Fruit fly (Drosophila melanogaster) whole organism, embryonic: ENCODE results near the gene CG34134.
A peak's percentile ranks its signal among the peaks of the same experiment; 100 is the strongest.

Source experiments
- Ada2b ChIP-seq: fragments of 200-800 bp; sonication (Bioruptor generic); IDR thresholded peaks from 2 replicates; pipeline ENCODE4 v1.3.6; 2022; ENCODE audit warnings: missing biosample characterization, missing genetic modification characterization
- Bgb ChIP-seq: fragments of 200-800 bp; sonication (Bioruptor generic); IDR thresholded peaks from 2 replicates; pipeline ENCODE4 v1.3.6; 2022; ENCODE audit warnings: missing biosample characterization, missing genetic modification characterization; ENCODE audit not compliant: partially characterized antibody
- CG10267 ChIP-seq: fragments of 200-800 bp; sonication (Bioruptor generic); optimal IDR thresholded peaks from 2 replicates; lab custom pipeline; 2018; ENCODE audit warnings: missing biosample characterization, mild to moderate bottlenecking, missing genetic modification characterization, moderate library complexity
- CG10543 ChIP-seq: fragments of 200-800 bp; sonication (Bioruptor generic); optimal IDR thresholded peaks from 3 replicates; lab custom pipeline; 2017; ENCODE audit warnings: missing biosample characterization, mild to moderate bottlenecking, missing genetic modification characterization, moderate library complexity
- CG12236 ChIP-seq: fragments of 200-800 bp; sonication (Bioruptor generic); optimal IDR thresholded peaks from 2 replicates; lab custom pipeline; 2016; ENCODE audit warnings: missing biosample characterization, missing genetic modification characterization
- CG13287 ChIP-seq: fragments of 200-800 bp; sonication (Bioruptor generic); IDR thresholded peaks from 2 replicates; pipeline ENCODE4 v1.3.6; 2022; ENCODE audit warnings: missing biosample characterization, missing genetic modification characterization; ENCODE audit not compliant: partially characterized antibody
- CG14860 ChIP-seq: fragments of 200-800 bp; sonication (Bioruptor generic); IDR thresholded peaks from 3 replicates; pipeline ENCODE4 v1.3.6; 2022; ENCODE audit warnings: missing biosample characterization, missing genetic modification characterization; ENCODE audit not compliant: partially characterized antibody
- CG16779 ChIP-seq: fragments of 200-800 bp; sonication (Bioruptor generic); IDR thresholded peaks from 2 replicates; pipeline ENCODE4 v1.3.6; 2022; ENCODE audit warnings: missing biosample characterization, missing genetic modification characterization
- CG2116 ChIP-seq: fragments of 200-800 bp; sonication (Bioruptor generic); optimal IDR thresholded peaks from 3 replicates; lab custom pipeline; 2018; ENCODE audit warnings: missing biosample characterization, mild to moderate bottlenecking, missing genetic modification characterization
- CG30403 ChIP-seq: fragments of 200-800 bp; sonication (Bioruptor generic); optimal IDR thresholded peaks from 3 replicates; lab custom pipeline; 2016; ENCODE audit warnings: missing biosample characterization, missing genetic modification characterization
- CG32772 ChIP-seq: fragments of 200-800 bp; sonication (Bioruptor generic); IDR thresholded peaks from 2 replicates; pipeline ENCODE4 v1.3.6; 2022; ENCODE audit warnings: missing biosample characterization, missing genetic modification characterization
- CG6175 ChIP-seq: fragments of 200-800 bp; sonication (Bioruptor generic); IDR thresholded peaks from 3 replicates; pipeline ENCODE4 v1.3.6; 2022; ENCODE audit warnings: missing biosample characterization, missing genetic modification characterization
- CG6689 ChIP-seq: fragments of 200-800 bp; sonication (Bioruptor generic); IDR thresholded peaks from 2 replicates; pipeline ENCODE4 v1.3.6; 2022; ENCODE audit warnings: missing biosample characterization, missing genetic modification characterization
- CG7357 ChIP-seq: fragments of 200-800 bp; sonication (Bioruptor generic); IDR thresholded peaks from 3 replicates; pipeline ENCODE4 v1.3.6; 2022; ENCODE audit warnings: missing biosample characterization, missing genetic modification characterization
- CG9215 ChIP-seq: fragments of 200-800 bp; sonication (Bioruptor generic); IDR thresholded peaks from 2 replicates; pipeline ENCODE4 v1.3.6; 2022; ENCODE audit warnings: missing biosample characterization, missing genetic modification characterization
- CG9817 ChIP-seq: fragments of 200-800 bp; sonication (Bioruptor generic); optimal IDR thresholded peaks from 2 replicates; lab custom pipeline; 2018; ENCODE audit warnings: missing biosample characterization, mild to moderate bottlenecking, missing genetic modification characterization, moderate library complexity
- CTCF ChIP-seq: fragments of 200-800 bp; sonication (Bioruptor generic); optimal IDR thresholded peaks from 2 replicates; lab custom pipeline; 2017; ENCODE audit warnings: missing biosample characterization, mild to moderate bottlenecking, missing genetic modification characterization, moderate library complexity
- Dbx ChIP-seq: fragments of 200-800 bp; sonication (Bioruptor generic); IDR thresholded peaks from 3 replicates; pipeline ENCODE4 v1.3.6; 2022; ENCODE audit warnings: missing biosample characterization, missing genetic modification characterization
- Dek ChIP-seq: fragments of 200-800 bp; sonication (Bioruptor generic); optimal IDR thresholded peaks from 3 replicates; lab custom pipeline; 2019; ENCODE audit warnings: missing biosample characterization, mild to moderate bottlenecking, missing genetic modification characterization, moderate library complexity
- Dref ChIP-seq: fragments of 200-800 bp; sonication (Bioruptor generic); IDR thresholded peaks from 2 replicates; pipeline ENCODE4 v1.3.6; 2022; ENCODE audit warnings: missing biosample characterization, missing genetic modification characterization
- Drgx ChIP-seq: fragments of 200-800 bp; sonication (Bioruptor generic); IDR thresholded peaks from 2 replicates; pipeline ENCODE4 v1.3.6; 2022; ENCODE audit warnings: missing biosample characterization, missing genetic modification characterization
- Elba2 ChIP-seq: fragments of 200-800 bp; sonication (Bioruptor generic); optimal IDR thresholded peaks from 3 replicates; lab custom pipeline; 2016; ENCODE audit warnings: missing biosample characterization, missing genetic modification characterization
- Med ChIP-seq: fragments of 200-800 bp; sonication (Bioruptor generic); peaks from one replicate; lab custom pipeline; 2016; ENCODE audit warnings: missing biosample characterization, missing genetic modification characterization, mild to moderate bottlenecking, inconsistent platforms, moderate library complexity
- NFAT ChIP-seq: fragments of 200-800 bp; sonication (Bioruptor generic); IDR thresholded peaks from 2 replicates; pipeline ENCODE4 v1.3.6; 2022; ENCODE audit warnings: missing biosample characterization, missing genetic modification characterization
- Rfx ChIP-seq: fragments of 200-800 bp; sonication (Bioruptor generic); IDR thresholded peaks from 2 replicates; pipeline ENCODE4 v1.3.6; 2022; ENCODE audit warnings: missing biosample characterization, missing genetic modification characterization
- bowl ChIP-seq: fragments of 200-800 bp; sonication (Bioruptor generic); IDR thresholded peaks from 2 replicates; pipeline ENCODE4 v1.3.6; 2022; ENCODE audit warnings: missing biosample characterization, missing genetic modification characterization
- bsh ChIP-seq, 2 experiments: fragments of 200-800 bp; sonication (Bioruptor generic); optimal IDR thresholded peaks; 2 replicates each; lab custom pipeline; 2017 to 2018; ENCODE audit warnings: mild to moderate bottlenecking in 2 of 2, missing biosample characterization in 2 of 2, missing genetic modification characterization in 2 of 2, moderate library complexity in 1 of 2
- chinmo ChIP-seq: fragments of 200-800 bp; sonication (Bioruptor generic); IDR thresholded peaks from 4 replicates; pipeline ENCODE4 v1.3.6; 2022; ENCODE audit warnings: missing biosample characterization, missing genetic modification characterization; ENCODE audit not compliant: partially characterized antibody
- ci ChIP-seq: fragments of 200-800 bp; sonication (Bioruptor generic); IDR thresholded peaks from 3 replicates; pipeline ENCODE4 v1.3.6; 2022; ENCODE audit warnings: missing biosample characterization, missing genetic modification characterization
- crol ChIP-seq: fragments of 200-800 bp; sonication (Bioruptor generic); IDR thresholded peaks from 2 replicates; pipeline ENCODE4 v1.3.6; 2022; ENCODE audit warnings: missing biosample characterization, missing genetic modification characterization
- crp ChIP-seq, 2 experiments: fragments of 200-800 bp; sonication (Bioruptor generic); optimal IDR thresholded peaks; 2 replicates in 1 of 2; 3 replicates in 1 of 2; lab custom pipeline; 2017; ENCODE audit warnings: missing biosample characterization in 2 of 2, missing genetic modification characterization in 2 of 2, mild to moderate bottlenecking in 1 of 2, moderate library complexity in 1 of 2
- gcm ChIP-seq: fragments of 200-800 bp; sonication (Bioruptor generic); optimal IDR thresholded peaks from 2 replicates; lab custom pipeline; 2019; ENCODE audit warnings: missing biosample characterization, mild to moderate bottlenecking, missing genetic modification characterization, moderate library complexity
- ken ChIP-seq: fragments of 200-800 bp; sonication (Bioruptor generic); IDR thresholded peaks from 3 replicates; pipeline ENCODE4 v1.3.6; 2022; ENCODE audit warnings: missing biosample characterization, missing genetic modification characterization
- mirr ChIP-seq: fragments of 200-800 bp; sonication (Bioruptor generic); optimal IDR thresholded peaks from 3 replicates; lab custom pipeline; 2018; ENCODE audit warnings: missing biosample characterization, mild to moderate bottlenecking, missing genetic modification characterization
- otp ChIP-seq: fragments of 200-800 bp; sonication (Bioruptor generic); IDR thresholded peaks from 3 replicates; pipeline ENCODE4, ENCODE4 v1.3.6; 2022; ENCODE audit warnings: missing biosample characterization, missing genetic modification characterization
- pan ChIP-seq, 4 experiments: fragments of >200 bp in 3 of 4; fragments of 200-800 bp in 1 of 4; sonication (Bioruptor generic) in 1 of 4; optimal IDR thresholded peaks in 3 of 4; IDR thresholded peaks in 1 of 4; 2 replicates each; pipeline versions ENCODE4 v1.3.6 to Lab custom; 2017 to 2022; ENCODE audit warnings: missing biosample characterization in 2 of 4, missing genetic modification characterization in 2 of 4, mixed read lengths in 1 of 4
- rib ChIP-seq: fragments of 200-800 bp; sonication (Bioruptor generic); IDR thresholded peaks from 2 replicates; pipeline ENCODE4 v1.3.6; 2022; ENCODE audit warnings: missing biosample characterization, missing genetic modification characterization
- run ChIP-seq: fragments of 200-800 bp; sonication (Bioruptor generic); optimal IDR thresholded peaks from 3 replicates; lab custom pipeline; 2018; ENCODE audit warnings: missing biosample characterization, mild to moderate bottlenecking, missing genetic modification characterization
- schlank ChIP-seq: fragments of 200-800 bp; sonication (Bioruptor generic); optimal IDR thresholded peaks from 2 replicates; lab custom pipeline; 2018; ENCODE audit warnings: missing biosample characterization, mild to moderate bottlenecking, missing genetic modification characterization
- sima ChIP-seq: fragments of 200-800 bp; sonication (Bioruptor generic); optimal IDR thresholded peaks from 2 replicates; lab custom pipeline; 2016; ENCODE audit warnings: missing biosample characterization, missing genetic modification characterization
- sr ChIP-seq: fragments of 200-800 bp; sonication (Bioruptor generic); IDR thresholded peaks from 3 replicates; pipeline ENCODE4 v1.3.6; 2022; ENCODE audit warnings: missing biosample characterization, missing genetic modification characterization
- tio ChIP-seq: fragments of 200-800 bp; sonication (Bioruptor generic); optimal IDR thresholded peaks from 2 replicates; lab custom pipeline; 2017; ENCODE audit warnings: missing biosample characterization, missing genetic modification characterization, inconsistent platforms
- zen2 ChIP-seq: fragments of 200-800 bp; sonication (Bioruptor generic); IDR thresholded peaks from 3 replicates; pipeline ENCODE4 v1.3.6; 2022; ENCODE audit warnings: missing biosample characterization, missing genetic modification characterization; ENCODE audit not compliant: partially characterized antibody

Gene CG34134

dm6 chr2L:8196757-8197530, 6.4 kb upstream of the CG34134 start, which contains the start of the genes CG8475 and CG8460 (continued):
- no peak for TF ChIP-seq sima (GFP tag; lab: Kevin White, UChicago)
- TF ChIP-seq CG10267 (tag; lab: Kevin White, UChicago) = peak; percentile 48
- TF ChIP-seq crp (GFP tag; optimal IDR thresholded peaks at IDR 0.05; lab: Kevin White, UChicago) = peak; percentile 33 to 90
- TF ChIP-seq tio (GFP tag; lab: Kevin White, UChicago) = no peak
- no peak for TF ChIP-seq CG6689 (GFP tag; lab: Robert Waterston, UW)
- no peak for TF ChIP-seq CG7357 (GFP tag; lab: Robert Waterston, UW)
- no peak for TF ChIP-seq Ada2b (GFP tag; lab: Robert Waterston, UW)
- no peak for TF ChIP-seq CG32772 (GFP tag; lab: Robert Waterston, UW)
- TF ChIP-seq otp (GFP tag; lab: Robert Waterston, UW) = no peak
- peak; percentile 69 for TF ChIP-seq CG9215 (GFP tag; lab: Robert Waterston, UW)
- TF ChIP-seq Elba2 (GFP tag; lab: Kevin White, UChicago) = no peak
- TF ChIP-seq Dref = peak; percentile 73
- TF ChIP-seq CG12236 (GFP tag; lab: Kevin White, UChicago) = no peak
- TF ChIP-seq CG2116 (GFP tag; lab: Kevin White, UChicago) = peak; percentile 50

DNA sequence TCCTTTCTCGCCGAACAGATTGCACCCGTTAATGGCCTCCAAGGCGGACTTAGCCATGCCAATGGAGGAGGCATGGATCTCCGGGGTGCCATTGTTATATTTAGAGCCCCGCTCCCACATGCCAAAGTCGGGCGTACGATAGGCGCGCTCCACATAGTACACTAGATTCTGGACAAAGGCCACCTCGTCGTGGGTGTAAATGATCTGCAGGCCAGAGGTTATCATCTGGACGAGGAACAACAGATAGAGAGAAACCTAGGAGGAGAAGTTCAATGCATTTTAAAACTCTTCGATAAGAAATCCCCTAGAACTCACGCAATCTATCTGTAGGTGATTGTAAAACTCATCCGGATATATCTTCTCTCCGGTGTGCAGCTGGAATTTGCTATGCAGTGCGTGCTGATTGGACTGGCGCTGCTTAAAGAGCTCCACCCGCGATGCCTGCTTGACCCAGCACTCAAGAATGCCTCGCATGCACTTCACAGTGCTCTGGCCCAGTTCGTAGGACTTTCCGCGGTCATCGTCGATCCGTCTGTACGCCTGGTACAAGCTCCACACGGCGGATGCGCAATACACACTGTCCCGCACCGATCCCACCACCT, 5.2 kb upstream of the CG34134 start:
- TF ChIP-seq CG30403 (GFP tag; lab: Kevin White, UChicago) = no peak
- TF ChIP-seq ci (GFP tag; lab: Robert Waterston, UW) = no peak
- TF ChIP-seq ken = peak; percentile 31; the same call in 1 of the 3 replicates
- TF ChIP-seq bsh (GFP tag; optimal IDR thresholded peaks at IDR 0.05; lab: Kevin White, UChicago) = no peak
- 0 out of 3 replicates have a peak, but pooled peaks have one; percentile 35 for TF ChIP-seq CG14860 (GFP tag; lab: Robert Waterston, UW)

- TF ChIP-seq CG16779 (GFP tag; lab: Robert Waterston, UW) = peak; percentile 20; the same call in 1 of the 2 replicates
- peak; percentile 80 for TF ChIP-seq CTCF (GFP tag; lab: Kevin White, UChicago)
- 0 out of 2 replicates have a peak, but pooled peaks have one; percentile 18 for TF ChIP-seq bowl (GFP tag; lab: Robert Waterston, UW)
- TF ChIP-seq run (tag; lab: Kevin White, UChicago) = no peak
Observed at dm6 chr2L:8185008-8185407, 5.6 kb downstream of the CG34134 start.

- no peak for TF ChIP-seq zen2 (GFP tag; lab: Robert Waterston, UW)
- TF ChIP-seq schlank = peak; percentile 11
- 0 out of 2 replicates have a peak, but pooled peaks have one; percentile 20 for TF ChIP-seq Drgx (GFP tag; lab: Robert Waterston, UW)
- TF ChIP-seq NFAT = 0 out of 2 replicates have a peak, but pooled peaks have one; percentile 8
- peak; percentile 37 for TF ChIP-seq mirr (GFP tag; lab: Kevin White, UChicago)
- peak; percentile 83 for TF ChIP-seq crol (GFP tag; lab: Robert Waterston, UW)
- peak; percentile 38; the same call in 1 of the 2 replicates for TF ChIP-seq Bgb
- TF ChIP-seq Rfx (GFP tag; lab: Robert Waterston, UW) = 0 out of 2 replicates have a peak, but pooled peaks have one; percentile 7
- TF ChIP-seq pan (optimal IDR thresholded peaks at IDR 0.05; lab: Kevin White, UChicago) = no peak
- no peak for TF ChIP-seq pan (GFP tag; optimal IDR thresholded peaks at IDR 0.05 in 1 of 2, IDR thresholded peaks at IDR 0.05 in 1 of 2)
- TF ChIP-seq Med (GFP tag; lab: Kevin White, UChicago) = peak; percentile 78
- TF ChIP-seq CG9817 = no peak
- TF ChIP-seq Dek (tag; lab: Kevin White, UChicago) = no peak
- 0 out of 3 replicates have a peak, but pooled peaks have one; percentile 29 for TF ChIP-seq Dbx
- TF ChIP-seq rib (GFP tag; lab: Robert Waterston, UW) = peak; percentile 73; the same call in 1 of the 2 replicates
- peak; percentile 93 for TF ChIP-seq CG6175
- peak; percentile 79 for TF ChIP-seq gcm
- TF ChIP-seq CG10543 (GFP tag; lab: Kevin White, UChicago) = peak; percentile 63
- TF ChIP-seq chinmo (GFP tag; lab: Robert Waterston, UW) = 0 out of 4 replicates have a peak, but pooled peaks have one; percentile 64
- TF ChIP-seq sr (GFP tag; lab: Robert Waterston, UW) = peak; percentile 79; the same call in 2 of the 3 replicates
- peak; percentile 23; the same call in 1 of the 2 replicates for TF ChIP-seq CG13287
Observed at dm6 chr2L:8171544-8171943, 19.0 kb downstream of the CG34134 start.
